Fruit fly (Drosophila melanogaster) whole organism, embryonic: Measurements from ENCODE around the gene CG31793.

ENCODE experiments used
- C15 ChIP-seq: fragments of 200-800 bp; sonication (Bioruptor generic); IDR thresholded peaks from 3 replicates; pipeline ENCODE4 v1.3.6; 2022; ENCODE audit warnings: missing biosample characterization, missing genetic modification characterization
- CG1024 ChIP-seq: fragments of 200-800 bp; sonication (Bioruptor generic); IDR thresholded peaks from 2 replicates; pipeline ENCODE4 v1.3.6; 2022; ENCODE audit warnings: missing biosample characterization, missing genetic modification characterization
- CG10979 ChIP-seq: fragments of 200-800 bp; sonication (Bioruptor generic); optimal IDR thresholded peaks from 2 replicates; lab custom pipeline; 2018; ENCODE audit warnings: missing biosample characterization, mild to moderate bottlenecking, missing genetic modification characterization, moderate library complexity
- CG11696 ChIP-seq: fragments of 200-800 bp; sonication (Bioruptor generic); IDR thresholded peaks from 2 replicates; pipeline ENCODE4 v1.3.6; 2022; ENCODE audit warnings: missing biosample characterization, missing genetic modification characterization
- CG12155 ChIP-seq: fragments of 200-800 bp; sonication (Bioruptor generic); optimal IDR thresholded peaks from 3 replicates; lab custom pipeline; 2016; ENCODE audit warnings: missing biosample characterization, missing genetic modification characterization
- CG12236 ChIP-seq: fragments of 200-800 bp; sonication (Bioruptor generic); optimal IDR thresholded peaks from 2 replicates; lab custom pipeline; 2016; ENCODE audit warnings: missing biosample characterization, missing genetic modification characterization
- CG14441 ChIP-seq: fragments of 200-800 bp; sonication (Bioruptor generic); IDR thresholded peaks from 2 replicates; pipeline ENCODE4 v1.3.6; 2022; ENCODE audit warnings: missing biosample characterization, missing genetic modification characterization
- CG14860 ChIP-seq: fragments of 200-800 bp; sonication (Bioruptor generic); IDR thresholded peaks from 3 replicates; pipeline ENCODE4 v1.3.6; 2022; ENCODE audit warnings: missing biosample characterization, missing genetic modification characterization; ENCODE audit not compliant: partially characterized antibody
- CG1602 ChIP-seq: fragments of 200-800 bp; sonication (Bioruptor generic); optimal IDR thresholded peaks from 3 replicates; lab custom pipeline; 2016; ENCODE audit warnings: missing biosample characterization, missing genetic modification characterization
- CG16779 ChIP-seq: fragments of 200-800 bp; sonication (Bioruptor generic); IDR thresholded peaks from 2 replicates; pipeline ENCODE4 v1.3.6; 2022; ENCODE audit warnings: missing biosample characterization, missing genetic modification characterization
- CG16815 ChIP-seq: fragments of 200-800 bp; sonication (Bioruptor generic); optimal IDR thresholded peaks from 3 replicates; lab custom pipeline; 2017; ENCODE audit warnings: missing biosample characterization, mild to moderate bottlenecking, missing genetic modification characterization
- CG17802 ChIP-seq: fragments of 200-800 bp; sonication (Bioruptor generic); optimal IDR thresholded peaks from 2 replicates; lab custom pipeline; 2018; ENCODE audit warnings: missing biosample characterization, mild to moderate bottlenecking, missing genetic modification characterization, moderate library complexity
- CG2712 ChIP-seq: fragments of 200-800 bp; optimal IDR thresholded peaks from 3 replicates; lab custom pipeline; 2019; ENCODE audit warnings: missing biosample characterization, mild to moderate bottlenecking, missing genetic modification characterization, moderate library complexity
- CG3726 ChIP-seq: fragments of 200-800 bp; sonication (Bioruptor generic); IDR thresholded peaks from 3 replicates; pipeline ENCODE4, ENCODE4 v1.3.6; 2022; ENCODE audit warnings: missing biosample characterization, missing genetic modification characterization
- CG4328 ChIP-seq: fragments of 200-800 bp; sonication (Bioruptor generic); optimal IDR thresholded peaks from 3 replicates; lab custom pipeline; 2017; ENCODE audit warnings: missing biosample characterization, missing genetic modification reagents, missing genetic modification characterization
- CG43689 ChIP-seq: fragments of 200-800 bp; sonication (Bioruptor generic); IDR thresholded peaks from 2 replicates; pipeline ENCODE4 v1.3.6; 2022; ENCODE audit warnings: missing biosample characterization, missing genetic modification characterization
- CG4854 ChIP-seq: fragments of 200-800 bp; sonication (Bioruptor generic); optimal IDR thresholded peaks from 2 replicates; lab custom pipeline; 2016; ENCODE audit warnings: missing biosample characterization, missing genetic modification characterization, inconsistent platforms
- CG6683 ChIP-seq: fragments of 200-800 bp; sonication (Bioruptor generic); optimal IDR thresholded peaks from 2 replicates; lab custom pipeline; 2017; ENCODE audit warnings: missing biosample characterization, mild to moderate bottlenecking, missing genetic modification characterization, missing genetic modification reagents
- CG7987 ChIP-seq: fragments of 200-800 bp; sonication (Bioruptor generic); optimal IDR thresholded peaks from 2 replicates; lab custom pipeline; 2018; ENCODE audit warnings: missing biosample characterization, mild to moderate bottlenecking, missing genetic modification characterization, moderate library complexity
- CG8944 ChIP-seq: fragments of 200-800 bp; sonication (Bioruptor generic); optimal IDR thresholded peaks from 3 replicates; lab custom pipeline; 2016; ENCODE audit warnings: missing biosample characterization, missing genetic modification characterization
- CG9817 ChIP-seq: fragments of 200-800 bp; sonication (Bioruptor generic); optimal IDR thresholded peaks from 2 replicates; lab custom pipeline; 2018; ENCODE audit warnings: missing biosample characterization, mild to moderate bottlenecking, missing genetic modification characterization, moderate library complexity
- Doc2 ChIP-seq: fragments of 200-800 bp; sonication (Bioruptor generic); IDR thresholded peaks from 2 replicates; pipeline ENCODE4 v1.3.6; 2022; ENCODE audit warnings: missing biosample characterization, missing genetic modification characterization
- Dref ChIP-seq: fragments of 200-800 bp; sonication (Bioruptor generic); IDR thresholded peaks from 2 replicates; pipeline ENCODE4 v1.3.6; 2022; ENCODE audit warnings: missing biosample characterization, missing genetic modification characterization
- E2f1 ChIP-seq: fragments of 200-800 bp; sonication (Bioruptor generic); IDR thresholded peaks from 2 replicates; pipeline ENCODE4 v1.3.6; 2022; ENCODE audit warnings: missing biosample characterization, missing genetic modification characterization
- Fer2 ChIP-seq: fragments of 200-800 bp; sonication (Bioruptor generic); optimal IDR thresholded peaks from 2 replicates; lab custom pipeline; 2018; ENCODE audit warnings: missing biosample characterization, mild to moderate bottlenecking, missing genetic modification characterization, moderate library complexity
- Fer3 ChIP-seq: fragments of 200-800 bp; sonication (Bioruptor generic); optimal IDR thresholded peaks from 2 replicates; lab custom pipeline; 2018; ENCODE audit warnings: missing biosample characterization, mild to moderate bottlenecking, missing genetic modification characterization, moderate library complexity
- Hmr ChIP-seq: fragments of 200-800 bp; sonication (Bioruptor generic); optimal IDR thresholded peaks from 3 replicates; lab custom pipeline; 2017; ENCODE audit warnings: mild to moderate bottlenecking, missing biosample characterization, missing genetic modification reagents, missing genetic modification characterization
- Jarid2 ChIP-seq: fragments of 200-800 bp; sonication (Bioruptor generic); optimal IDR thresholded peaks from 3 replicates; lab custom pipeline; 2017; ENCODE audit warnings: mild to moderate bottlenecking, missing biosample characterization, missing genetic modification reagents, missing genetic modification characterization
- NC2α ChIP-seq: fragments of 200-800 bp; sonication (Bioruptor generic); optimal IDR thresholded peaks from 2 replicates; lab custom pipeline; 2016; ENCODE audit warnings: missing biosample characterization, missing genetic modification characterization
- NFAT ChIP-seq: fragments of 200-800 bp; sonication (Bioruptor generic); IDR thresholded peaks from 2 replicates; pipeline ENCODE4 v1.3.6; 2022; ENCODE audit warnings: missing biosample characterization, missing genetic modification characterization
- TFAM ChIP-seq: fragments of 200-800 bp; sonication (Bioruptor generic); optimal IDR thresholded peaks from 2 replicates; lab custom pipeline; 2017; ENCODE audit warnings: missing biosample characterization, missing genetic modification characterization, inconsistent platforms
- Xbp1 ChIP-seq: fragments of 200-800 bp; sonication (Bioruptor generic); optimal IDR thresholded peaks from 3 replicates; lab custom pipeline; 2016; ENCODE audit warnings: missing biosample characterization, mild to moderate bottlenecking, missing genetic modification characterization
- ato ChIP-seq: fragments of 200-800 bp; sonication (Bioruptor generic); IDR thresholded peaks from 2 replicates; pipeline ENCODE4 v1.3.6; 2022; ENCODE audit warnings: missing biosample characterization, missing genetic modification characterization; ENCODE audit not compliant: partially characterized antibody
- bbx ChIP-seq: fragments of 200-800 bp; sonication (Bioruptor generic); IDR thresholded peaks from 2 replicates; pipeline ENCODE4 v1.3.6; 2022; ENCODE audit warnings: missing biosample characterization, missing genetic modification characterization; ENCODE audit not compliant: partially characterized antibody
- bigmax ChIP-seq: fragments of 200-800 bp; sonication (Bioruptor generic); optimal IDR thresholded peaks from 2 replicates; lab custom pipeline; 2018; ENCODE audit warnings: missing biosample characterization, mild to moderate bottlenecking, missing genetic modification characterization
- croc ChIP-seq: fragments of 200-800 bp; sonication (Bioruptor generic); conservative IDR thresholded peaks from 3 replicates; pipeline ENCODE4 v1.3.6; 2022; ENCODE audit warnings: missing biosample characterization, missing genetic modification characterization
- crol ChIP-seq: fragments of 200-800 bp; sonication (Bioruptor generic); IDR thresholded peaks from 2 replicates; pipeline ENCODE4 v1.3.6; 2022; ENCODE audit warnings: missing biosample characterization, missing genetic modification characterization
- dysf ChIP-seq: fragments of 200-800 bp; sonication (Bioruptor generic); IDR thresholded peaks from 3 replicates; pipeline ENCODE4 v1.3.6; 2022; ENCODE audit warnings: missing biosample characterization, missing genetic modification characterization
- eve ChIP-seq, 2 experiments: fragments of >200 bp; optimal IDR thresholded peaks; 2 replicates each; lab custom pipeline; 2017; ENCODE audit warnings: missing biosample characterization in 2 of 2, missing genetic modification characterization in 2 of 2
- hbn ChIP-seq: fragments of 200-800 bp; sonication (Bioruptor generic); IDR thresholded peaks from 2 replicates; pipeline ENCODE4 v1.3.6; 2022; ENCODE audit warnings: missing biosample characterization, missing genetic modification characterization; ENCODE audit not compliant: partially characterized antibody
- mld ChIP-seq: fragments of 200-800 bp; sonication (Bioruptor generic); IDR thresholded peaks from 3 replicates; pipeline ENCODE4 v1.3.6; 2022; ENCODE audit warnings: missing biosample characterization, missing genetic modification characterization; ENCODE audit not compliant: partially characterized antibody
- pho ChIP-seq: fragments of 200-800 bp; sonication (Bioruptor generic); optimal IDR thresholded peaks from 2 replicates; lab custom pipeline; 2016; ENCODE audit warnings: missing biosample characterization, missing genetic modification characterization
- pros ChIP-seq: fragments of 200-800 bp; sonication (Bioruptor generic); optimal IDR thresholded peaks from 3 replicates; lab custom pipeline; 2019; ENCODE audit warnings: missing biosample characterization, mild to moderate bottlenecking, missing genetic modification characterization, moderate library complexity
- psq ChIP-seq: fragments of 200-800 bp; sonication (Bioruptor generic); optimal IDR thresholded peaks from 2 replicates; lab custom pipeline; 2017; ENCODE audit warnings: missing biosample characterization, missing genetic modification characterization
- rib ChIP-seq: fragments of 200-800 bp; sonication (Bioruptor generic); IDR thresholded peaks from 2 replicates; pipeline ENCODE4 v1.3.6; 2022; ENCODE audit warnings: missing biosample characterization, missing genetic modification characterization
- stwl ChIP-seq: fragments of 200-800 bp; sonication (Bioruptor generic); optimal IDR thresholded peaks from 3 replicates; lab custom pipeline; 2018; ENCODE audit warnings: missing biosample characterization, mild to moderate bottlenecking, missing genetic modification characterization, moderate library complexity
- tna ChIP-seq: fragments of 200-800 bp; sonication (Bioruptor generic); IDR thresholded peaks from 2 replicates; pipeline ENCODE4 v1.3.6; 2022; ENCODE audit warnings: missing biosample characterization, missing genetic modification characterization; ENCODE audit not compliant: partially characterized antibody
- trh ChIP-seq: fragments of 200-800 bp; sonication (Bioruptor generic); optimal IDR thresholded peaks from 2 replicates; lab custom pipeline; 2016; ENCODE audit warnings: missing biosample characterization, missing genetic modification characterization
- ttk ChIP-seq: fragments of 200-800 bp; sonication (Bioruptor generic); IDR thresholded peaks from 2 replicates; pipeline ENCODE4 v2.1.2; 2022; ENCODE audit warnings: missing biosample characterization, missing genetic modification characterization
- zf30C ChIP-seq: fragments of 200-800 bp; sonication (Bioruptor generic); optimal IDR thresholded peaks from 3 replicates; lab custom pipeline; 2018; ENCODE audit warnings: missing biosample characterization, mild to moderate bottlenecking, missing genetic modification characterization

CG31793 gene

dm6 chr2L:19045111-19045560, 42.0 kb downstream of the CG31793 start, which contains the start of the genes Ttc19 and Acn (continued):
- TF ChIP-seq Xbp1 (GFP tag; lab: Kevin White, UChicago) (peak; percentile 90), CG16779 (GFP tag; lab: Robert Waterston, UW) (0 out of 2 replicates have a peak, but pooled peaks have one; percentile 46), tna (GFP tag; lab: Robert Waterston, UW) (peak; percentile 89), ttk (peak; percentile 67), Fer2 (tag; lab: Kevin White, UChicago) (peak; percentile 71), NC2α (GFP tag; lab: Kevin White, UChicago) (peak; percentile 76), CG1024 (peak; percentile 56), dysf (GFP tag; lab: Robert Waterston, UW) (peak; percentile 77), C15 (GFP tag; lab: Robert Waterston, UW) (no peak), CG10979 (tag; lab: Kevin White, UChicago) (peak; percentile 77), croc (peak; percentile 56; the same call in 1 of the 3 replicates), CG3726 (GFP tag; lab: Robert Waterston, UW) (peak; percentile 62; the same call in 1 of the 3 replicates), Fer3 (peak; percentile 80), CG11696 (GFP tag; lab: Robert Waterston, UW) (peak; percentile 44; the same call in 1 of the 2 replicates), NFAT (peak; percentile 76), zf30C (GFP tag; lab: Kevin White, UChicago) (no peak), E2f1 (GFP tag; lab: Robert Waterston, UW) (peak; percentile 62), TFAM (GFP tag; lab: Kevin White, UChicago) (peak; percentile 32), CG14441 (GFP tag; lab: Robert Waterston, UW) (peak; percentile 82), CG4328 (peak; percentile 75), hbn (GFP tag; lab: Robert Waterston, UW) (peak; percentile 94), CG12155 (GFP tag; lab: Kevin White, UChicago) (peak; percentile 77), CG1602 (GFP tag; lab: Kevin White, UChicago) (peak; percentile 83), bbx (GFP tag; lab: Robert Waterston, UW) (peak; percentile 96), stwl (peak; percentile 82), CG12236 (GFP tag; lab: Kevin White, UChicago) (peak; percentile 86), CG7987 (GFP tag; lab: Kevin White, UChicago) (peak; percentile 53), CG9817 (tag; lab: Kevin White, UChicago) (peak; percentile 88), CG43689 (0 out of 2 replicates have a peak, but pooled peaks have one; percentile 9), CG6683 (peak; percentile 24), CG2712 (tag; lab: Kevin White, UChicago) (peak; percentile 88), CG8944 (GFP tag; lab: Kevin White, UChicago) (peak; percentile 91), Dref (GFP tag; lab: Robert Waterston, UW) (peak; percentile 92), trh (GFP tag; lab: Kevin White, UChicago) (peak; percentile 56), Doc2 (GFP tag; lab: Robert Waterston, UW) (no peak), mld (peak; percentile 93), crol (GFP tag; lab: Robert Waterston, UW) (peak; percentile 45), pros (GFP tag; lab: Kevin White, UChicago) (no peak), Hmr (GFP tag; lab: Kevin White, UChicago) (no peak), CG14860 (GFP tag; lab: Robert Waterston, UW) (peak; percentile 96), CG16815 (GFP tag; lab: Kevin White, UChicago) (peak; percentile 73), psq (peak; percentile 68), bigmax (GFP tag; lab: Kevin White, UChicago) (no peak), pho (GFP tag; lab: Kevin White, UChicago) (peak; percentile 91), CG4854 (GFP tag; lab: Kevin White, UChicago) (peak; percentile 78), ato (GFP tag; lab: Robert Waterston, UW) (peak; percentile 88), eve (GFP tag; optimal IDR thresholded peaks at IDR 0.05; lab: Kevin White, UChicago) (no peak), CG17802 (tag; lab: Kevin White, UChicago) (peak; percentile 66), rib (GFP tag; lab: Robert Waterston, UW) (peak; percentile 75), Jarid2 (no peak)
